Fruit fly (Drosophila melanogaster) whole organism, embryonic: ENCODE measurements around the gene MESK4.
A peak's percentile ranks its signal among the peaks of the same experiment; 100 is the strongest.

Experiments used
- Aef1 ChIP-seq: fragments of 200-800 bp; sonication (Bioruptor generic); IDR thresholded peaks from 3 replicates; pipeline ENCODE4 v1.3.6; 2022; ENCODE audit warnings: missing biosample characterization, missing genetic modification characterization
- Asciz ChIP-seq: fragments of 200-800 bp; sonication (Bioruptor generic); optimal IDR thresholded peaks from 2 replicates; lab custom pipeline; 2017; ENCODE audit warnings: missing biosample characterization, mild to moderate bottlenecking, missing genetic modification characterization, missing genetic modification reagents
- Atf-2 ChIP-seq: fragments of 200-800 bp; sonication (Bioruptor generic); optimal IDR thresholded peaks from 2 replicates; lab custom pipeline; 2016; ENCODE audit warnings: missing biosample characterization, missing genetic modification characterization
- Awh ChIP-seq: fragments of 200-800 bp; sonication (Bioruptor generic); IDR thresholded peaks from 2 replicates; pipeline ENCODE4, ENCODE4 v1.3.6; 2022; ENCODE audit warnings: missing biosample characterization, missing genetic modification characterization
- Bgb ChIP-seq: fragments of 200-800 bp; sonication (Bioruptor generic); IDR thresholded peaks from 2 replicates; pipeline ENCODE4 v1.3.6; 2022; ENCODE audit warnings: missing biosample characterization, missing genetic modification characterization; ENCODE audit not compliant: partially characterized antibody
- CG1024 ChIP-seq: fragments of 200-800 bp; sonication (Bioruptor generic); IDR thresholded peaks from 2 replicates; pipeline ENCODE4 v1.3.6; 2022; ENCODE audit warnings: missing biosample characterization, missing genetic modification characterization
- CG10462 ChIP-seq: fragments of 200-800 bp; sonication (Bioruptor generic); optimal IDR thresholded peaks from 2 replicates; lab custom pipeline; 2016; ENCODE audit warnings: missing biosample characterization, missing genetic modification characterization
- CG10543 ChIP-seq: fragments of 200-800 bp; sonication (Bioruptor generic); optimal IDR thresholded peaks from 3 replicates; lab custom pipeline; 2017; ENCODE audit warnings: missing biosample characterization, mild to moderate bottlenecking, missing genetic modification characterization, moderate library complexity
- CG11456 ChIP-seq: fragments of 200-800 bp; sonication (Bioruptor generic); IDR thresholded peaks from 3 replicates; pipeline ENCODE4 v1.3.6; 2022; ENCODE audit warnings: missing biosample characterization, missing genetic modification characterization
- CG13775 ChIP-seq: fragments of 200-800 bp; sonication (Bioruptor generic); optimal IDR thresholded peaks from 3 replicates; lab custom pipeline; 2017; ENCODE audit warnings: missing biosample characterization, mild to moderate bottlenecking, missing genetic modification characterization
- CG14050 ChIP-seq: fragments of 200-800 bp; sonication (Bioruptor generic); IDR thresholded peaks from 3 replicates; pipeline ENCODE4 v1.3.6; 2022; ENCODE audit warnings: missing biosample characterization, missing genetic modification characterization
- CG14860 ChIP-seq: fragments of 200-800 bp; sonication (Bioruptor generic); IDR thresholded peaks from 3 replicates; pipeline ENCODE4 v1.3.6; 2022; ENCODE audit warnings: missing biosample characterization, missing genetic modification characterization; ENCODE audit not compliant: partially characterized antibody
- CG17829 ChIP-seq: fragments of 200-800 bp; optimal IDR thresholded peaks from 2 replicates; lab custom pipeline; 2019; ENCODE audit warnings: missing biosample characterization, mild to moderate bottlenecking, missing genetic modification characterization, moderate library complexity
- CG18011 ChIP-seq: fragments of 200-800 bp; sonication (Bioruptor generic); optimal IDR thresholded peaks from 2 replicates; lab custom pipeline; 2017; ENCODE audit warnings: missing biosample characterization, missing genetic modification characterization, mild to moderate bottlenecking, moderate library complexity, missing genotype
- CG3281 ChIP-seq: fragments of 200-800 bp; sonication (Bioruptor generic); optimal IDR thresholded peaks from 3 replicates; lab custom pipeline; 2017; ENCODE audit warnings: missing biosample characterization, mild to moderate bottlenecking, missing genetic modification characterization
- CG34422 ChIP-seq: fragments of 200-800 bp; sonication (Bioruptor generic); IDR thresholded peaks from 3 replicates; pipeline ENCODE4 v1.3.6; 2022; ENCODE audit warnings: missing biosample characterization, missing genetic modification characterization
- CG3838 ChIP-seq: fragments of 200-800 bp; sonication (Bioruptor generic); optimal IDR thresholded peaks from 3 replicates; lab custom pipeline; 2016; ENCODE audit warnings: missing biosample characterization, missing genetic modification characterization
- CG5953 ChIP-seq: fragments of 200-800 bp; sonication (Bioruptor generic); IDR thresholded peaks from 2 replicates; pipeline ENCODE4 v1.3.6; 2022; ENCODE audit warnings: missing biosample characterization, missing genetic modification characterization
- CG6854 ChIP-seq: fragments of 200-800 bp; sonication (Bioruptor generic); optimal IDR thresholded peaks from 3 replicates; lab custom pipeline; 2017; ENCODE audit warnings: missing biosample characterization, mild to moderate bottlenecking, missing genetic modification characterization
- CG7745 ChIP-seq: fragments of 200-800 bp; sonication (Bioruptor generic); optimal IDR thresholded peaks from 2 replicates; lab custom pipeline; 2018; ENCODE audit warnings: missing biosample characterization, mild to moderate bottlenecking, missing genetic modification characterization, moderate library complexity
- CG8359 ChIP-seq: fragments of 200-800 bp; sonication (Bioruptor generic); optimal IDR thresholded peaks from 2 replicates; lab custom pipeline; 2017; ENCODE audit warnings: missing biosample characterization, mild to moderate bottlenecking, missing genetic modification characterization, borderline replicate concordance
- Fer3 ChIP-seq: fragments of 200-800 bp; sonication (Bioruptor generic); optimal IDR thresholded peaks from 2 replicates; lab custom pipeline; 2018; ENCODE audit warnings: missing biosample characterization, mild to moderate bottlenecking, missing genetic modification characterization, moderate library complexity
- GATAe ChIP-seq: fragments of 200-800 bp; sonication (Bioruptor generic); conservative IDR thresholded peaks from 2 replicates; pipeline ENCODE4 v1.3.6; 2022; ENCODE audit warnings: missing biosample characterization, missing genetic modification characterization
- HLH3B ChIP-seq: fragments of 200-800 bp; sonication (Bioruptor generic); IDR thresholded peaks from 2 replicates; pipeline ENCODE4 v1.3.6; 2022; ENCODE audit warnings: missing biosample characterization, missing genetic modification characterization
- Hr3 ChIP-seq: fragments of 200-800 bp; sonication (Bioruptor generic); optimal IDR thresholded peaks from 3 replicates; lab custom pipeline; 2016; ENCODE audit warnings: missing biosample characterization, missing genetic modification characterization
- NK7.1 ChIP-seq: fragments of 200-800 bp; sonication (Bioruptor generic); optimal IDR thresholded peaks from 3 replicates; lab custom pipeline; 2016; ENCODE audit warnings: missing biosample characterization, missing genetic modification characterization
- Nf-YB ChIP-seq: fragments of 200-800 bp; sonication (Bioruptor generic); optimal IDR thresholded peaks from 3 replicates; lab custom pipeline; 2019; ENCODE audit warnings: missing biosample characterization, mild to moderate bottlenecking, missing genetic modification characterization, moderate library complexity
- Poxn ChIP-seq: fragments of 200-800 bp; sonication (Bioruptor generic); IDR thresholded peaks from 2 replicates; pipeline ENCODE4 v1.3.6; 2022; ENCODE audit warnings: missing biosample characterization, missing genetic modification characterization
- Spps ChIP-seq: fragments of 200-800 bp; sonication (Bioruptor generic); optimal IDR thresholded peaks from 2 replicates; lab custom pipeline; 2018; ENCODE audit warnings: missing biosample characterization, mild to moderate bottlenecking, missing genetic modification characterization
- Vsx1 ChIP-seq: fragments of 200-800 bp; sonication (Bioruptor generic); optimal IDR thresholded peaks from 2 replicates; lab custom pipeline; 2017; ENCODE audit warnings: missing biosample characterization, mild to moderate bottlenecking, missing genetic modification characterization, missing genetic modification reagents
- bab2 ChIP-seq: fragments of 200-800 bp; sonication (Bioruptor generic); optimal IDR thresholded peaks from 2 replicates; lab custom pipeline; 2016; ENCODE audit warnings: missing biosample characterization, missing genetic modification characterization
- cg ChIP-seq: fragments of 200-800 bp; sonication (Bioruptor generic); optimal IDR thresholded peaks from 3 replicates; lab custom pipeline; 2019; ENCODE audit warnings: missing biosample characterization, mild to moderate bottlenecking, missing genetic modification characterization, moderate library complexity
- chinmo ChIP-seq: fragments of 200-800 bp; sonication (Bioruptor generic); IDR thresholded peaks from 4 replicates; pipeline ENCODE4 v1.3.6; 2022; ENCODE audit warnings: missing biosample characterization, missing genetic modification characterization; ENCODE audit not compliant: partially characterized antibody
- dati ChIP-seq: fragments of 200-800 bp; sonication (Bioruptor generic); IDR thresholded peaks from 2 replicates; pipeline ENCODE4 v1.3.6; 2022; ENCODE audit warnings: missing biosample characterization, missing genetic modification characterization
- dimm ChIP-seq: fragments of 200-800 bp; sonication (Bioruptor generic); IDR thresholded peaks from 2 replicates; pipeline ENCODE4 v1.3.6; 2022; ENCODE audit warnings: missing biosample characterization, missing genetic modification characterization
- fd64A ChIP-seq: fragments of 200-800 bp; sonication (Bioruptor generic); optimal IDR thresholded peaks from 3 replicates; lab custom pipeline; 2018; ENCODE audit warnings: missing biosample characterization, mild to moderate bottlenecking, missing genetic modification characterization
- fd96Cb ChIP-seq: fragments of 200-800 bp; sonication (Bioruptor generic); optimal IDR thresholded peaks from 2 replicates; lab custom pipeline; 2018; ENCODE audit warnings: missing biosample characterization, mild to moderate bottlenecking, missing genetic modification characterization, moderate library complexity
- fru ChIP-seq: fragments of >200 bp; optimal IDR thresholded peaks from 2 replicates; lab custom pipeline; 2017
- hbn ChIP-seq: fragments of 200-800 bp; sonication (Bioruptor generic); IDR thresholded peaks from 2 replicates; pipeline ENCODE4 v1.3.6; 2022; ENCODE audit warnings: missing biosample characterization, missing genetic modification characterization; ENCODE audit not compliant: partially characterized antibody
- hth ChIP-seq: fragments of >200 bp; optimal IDR thresholded peaks from 2 replicates; lab custom pipeline; 2017; ENCODE audit warnings: inconsistent platforms
- ind ChIP-seq: fragments of 200-800 bp; sonication (Bioruptor generic); optimal IDR thresholded peaks from 3 replicates; lab custom pipeline; 2016; ENCODE audit warnings: missing biosample characterization, missing genetic modification characterization
- mam ChIP-seq: fragments of 200-800 bp; sonication (Bioruptor generic); optimal IDR thresholded peaks from 3 replicates; lab custom pipeline; 2016; ENCODE audit warnings: missing biosample characterization, missing genetic modification characterization
- org-1 ChIP-seq: fragments of 200-800 bp; sonication (Bioruptor generic); optimal IDR thresholded peaks from 2 replicates; lab custom pipeline; 2017; ENCODE audit warnings: missing biosample characterization, missing genetic modification characterization
- pfk ChIP-seq: fragments of 200-800 bp; sonication (Bioruptor generic); optimal IDR thresholded peaks from 2 replicates; lab custom pipeline; 2018; ENCODE audit warnings: missing biosample characterization, mild to moderate bottlenecking, missing genetic modification characterization, moderate library complexity
- pros ChIP-seq: fragments of 200-800 bp; sonication (Bioruptor generic); optimal IDR thresholded peaks from 3 replicates; lab custom pipeline; 2019; ENCODE audit warnings: missing biosample characterization, mild to moderate bottlenecking, missing genetic modification characterization, moderate library complexity
- sug ChIP-seq: fragments of 200-800 bp; optimal IDR thresholded peaks from 2 replicates; lab custom pipeline; 2019; ENCODE audit warnings: missing biosample characterization, mild to moderate bottlenecking, missing genetic modification characterization, moderate library complexity
- wek ChIP-seq: fragments of 200-800 bp; sonication (Bioruptor generic); optimal IDR thresholded peaks from 3 replicates; lab custom pipeline; 2018; ENCODE audit warnings: missing biosample characterization, mild to moderate bottlenecking, missing genetic modification characterization, moderate library complexity
- zen ChIP-seq: fragments of 200-800 bp; sonication (Bioruptor generic); optimal IDR thresholded peaks from 3 replicates; lab custom pipeline; 2018; ENCODE audit warnings: missing biosample characterization, mild to moderate bottlenecking, missing genetic modification characterization, moderate library complexity

The MESK4 gene

dm6 chr3R:16986181-16987074 is 2.2 kb upstream of the MESK4 start (continued):
- TF ChIP-seq Hr3 (GFP tag; lab: Kevin White, UChicago) (peak; percentile 87), cg (GFP tag; lab: Kevin White, UChicago) (peak; percentile 48), CG18011 (peak; percentile 75), dati (peak; percentile 77), ind (GFP tag; lab: Kevin White, UChicago) (peak; percentile 98), CG5953 (GFP tag; lab: Robert Waterston, UW) (peak; percentile 92), Nf-YB (GFP tag; lab: Kevin White, UChicago) (peak; percentile 62), bab2 (peak; percentile 97), dimm (GFP tag; lab: Robert Waterston, UW) (peak; percentile 95), CG10543 (peak; percentile 98), CG6854 (peak; percentile 84), fd64A (GFP tag; lab: Kevin White, UChicago) (peak; percentile 30), mam (peak; percentile 98), CG13775 (GFP tag; lab: Kevin White, UChicago) (peak; percentile 83), fd96Cb (tag; lab: Kevin White, UChicago) (peak; percentile 65), pros (GFP tag; lab: Kevin White, UChicago) (no peak), CG14050 (GFP tag; lab: Robert Waterston, UW) (peak; percentile 95), CG17829 (tag; lab: Kevin White, UChicago) (peak; percentile 73), NK7.1 (GFP tag; lab: Kevin White, UChicago) (peak; percentile 93), fru (no peak), chinmo (GFP tag; lab: Robert Waterston, UW) (0 out of 4 replicates have a peak, but pooled peaks have one; percentile 49), Asciz (GFP tag; lab: Kevin White, UChicago) (peak; percentile 25), Vsx1 (GFP tag; lab: Kevin White, UChicago) (peak; percentile 73), zen (tag; lab: Kevin White, UChicago) (peak; percentile 57), Atf-2 (peak; percentile 90), CG34422 (peak; percentile 97), GATAe (GFP tag; lab: Robert Waterston, UW) (peak; percentile 95), CG8359 (GFP tag; lab: Kevin White, UChicago) (peak; percentile 34), HLH3B (GFP tag; lab: Robert Waterston, UW) (peak; percentile 88), Awh (GFP tag; lab: Robert Waterston, UW) (peak; percentile 92), Aef1 (GFP tag; lab: Robert Waterston, UW) (peak; percentile 97), CG3281 (GFP tag; lab: Kevin White, UChicago) (peak; percentile 92), pfk (GFP tag; lab: Kevin White, UChicago) (peak; percentile 37), org-1 (GFP tag; lab: Kevin White, UChicago) (peak; percentile 95), hbn (GFP tag; lab: Robert Waterston, UW) (no peak), CG14860 (GFP tag; lab: Robert Waterston, UW) (no peak), Spps (tag; lab: Kevin White, UChicago) (no peak), Fer3 (tag; lab: Kevin White, UChicago) (peak; percentile 95), CG7745 (tag; lab: Kevin White, UChicago) (no peak), Poxn (peak; percentile 97), sug (peak; percentile 99), hth (lab: Kevin White, UChicago) (no peak), CG1024 (peak; percentile 74), wek (peak; percentile 78), CG11456 (GFP tag; lab: Robert Waterston, UW) (peak; percentile 98), CG3838 (GFP tag; lab: Kevin White, UChicago) (peak; percentile 86), Bgb (GFP tag; lab: Robert Waterston, UW) (0 out of 2 replicates have a peak, but pooled peaks have one; percentile 14), CG10462 (GFP tag; lab: Kevin White, UChicago) (peak; percentile 69)
